Worm (Caenorhabditis elegans): ENCODE results near the gene nspc-18.

nspc-18 gene

DNA sequence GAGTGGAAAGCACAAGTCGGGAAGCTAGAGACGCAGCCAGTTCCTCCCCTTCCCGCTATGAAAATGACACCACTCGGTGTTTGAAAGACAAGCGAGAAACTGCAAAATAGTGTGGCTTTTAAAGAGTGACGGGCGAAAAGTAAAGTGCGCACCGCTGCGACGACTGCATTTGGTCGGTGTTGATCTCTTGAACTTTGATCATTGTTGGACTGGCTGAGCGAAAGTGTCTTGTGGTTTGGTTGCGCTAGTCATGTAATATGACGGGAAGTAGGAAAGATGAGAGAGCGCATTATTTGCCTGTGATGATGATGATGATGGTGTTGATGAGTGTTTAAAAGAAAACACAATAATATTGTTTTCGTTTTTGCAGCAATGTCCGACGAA, 32.8 kb upstream of the nspc-18 start:
- TF ChIP-seq nhr-28 (tag; optimal IDR thresholded peaks at IDR 0.05) (peak; percentile 23), sptf-1 (tag; optimal IDR thresholded peaks at IDR 0.05) (peak; percentile 30), snpc-4 (tag; optimal IDR thresholded peaks at IDR 0.05) (no peak), elt-3 (tag; optimal IDR thresholded peaks at IDR 0.05) (peak; percentile 93), unc-120 (tag; optimal IDR thresholded peaks at IDR 0.05; ENCODE audit: poor library complexity, severe bottlenecking) (peak; percentile 85), ces-1 (GFP tag; optimal IDR thresholded peaks at IDR 0.05) (peak; percentile 54), mep-1 (tag; optimal IDR thresholded peaks at IDR 0.05) (peak; percentile 45), M03D4.4 (tag; optimal IDR thresholded peaks at IDR 0.05) (no peak), nhr-237 (tag; optimal IDR thresholded peaks at IDR 0.05) (peak; percentile 95), drap-1 (GFP tag; optimal IDR thresholded peaks at IDR 0.05) (peak; percentile 29), blmp-1 (tag; optimal IDR thresholded peaks at IDR 0.05) (peak; percentile 74), pha-4 (tag; optimal IDR thresholded peaks at IDR 0.05) (peak; percentile 88), ham-2 (GFP tag; optimal IDR thresholded peaks at IDR 0.05) (peak; percentile 94), ceh-43 (GFP tag; optimal IDR thresholded peaks at IDR 0.05) (no peak), elt-1 (tag; optimal IDR thresholded peaks at IDR 0.05; ENCODE audit: borderline replicate concordance, insufficient read depth) (peak; percentile 56), tbx-8 (GFP tag; optimal IDR thresholded peaks at IDR 0.05) (no peak), hlh-1 (tag; optimal IDR thresholded peaks at IDR 0.05) (peak; percentile 62), unc-62 (GFP tag; optimal IDR thresholded peaks at IDR 0.05) (peak; percentile 93)

DNA sequence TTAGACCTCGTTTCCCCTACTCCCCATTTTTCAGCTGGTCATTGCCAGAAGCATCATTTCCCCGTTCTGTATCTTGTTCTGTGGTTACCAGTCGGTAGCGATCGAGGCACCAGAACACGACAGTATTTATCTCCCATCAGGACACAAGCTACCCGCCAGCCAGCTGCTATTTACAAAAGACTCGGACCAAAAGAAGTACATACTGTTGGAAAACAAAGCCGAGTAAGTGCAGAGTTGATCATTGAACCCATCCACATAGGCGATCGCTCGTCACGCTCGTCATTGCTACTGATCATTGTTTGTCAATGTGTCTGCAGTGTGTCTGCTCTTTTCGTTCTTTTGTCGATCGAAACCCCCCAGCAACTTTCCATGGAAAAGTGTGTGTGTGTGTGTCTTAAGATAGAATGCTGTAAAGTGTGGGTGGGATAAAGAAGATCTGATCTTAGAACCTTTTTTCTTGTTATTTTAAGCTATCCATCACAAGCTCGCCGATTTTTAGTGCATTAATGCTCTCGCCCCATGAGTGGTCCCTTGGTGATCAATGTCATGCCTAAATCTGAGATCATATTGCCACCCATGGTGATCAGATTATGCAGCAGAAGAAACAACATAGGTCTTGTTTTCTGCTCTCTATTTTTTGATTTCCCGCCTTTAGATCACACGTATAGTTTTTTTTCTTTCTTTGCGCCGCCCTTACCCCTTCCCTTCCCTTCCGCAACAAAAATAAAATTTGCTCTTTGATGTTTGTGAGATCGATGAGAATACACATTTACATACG, 32.2 kb upstream of the nspc-18 start:
- peak; percentile 52 for TF ChIP-seq pha-4 (tag; optimal IDR thresholded peaks at IDR 0.05)
- TF ChIP-seq ceh-43 (GFP tag; optimal IDR thresholded peaks at IDR 0.05) = no peak

DNA sequence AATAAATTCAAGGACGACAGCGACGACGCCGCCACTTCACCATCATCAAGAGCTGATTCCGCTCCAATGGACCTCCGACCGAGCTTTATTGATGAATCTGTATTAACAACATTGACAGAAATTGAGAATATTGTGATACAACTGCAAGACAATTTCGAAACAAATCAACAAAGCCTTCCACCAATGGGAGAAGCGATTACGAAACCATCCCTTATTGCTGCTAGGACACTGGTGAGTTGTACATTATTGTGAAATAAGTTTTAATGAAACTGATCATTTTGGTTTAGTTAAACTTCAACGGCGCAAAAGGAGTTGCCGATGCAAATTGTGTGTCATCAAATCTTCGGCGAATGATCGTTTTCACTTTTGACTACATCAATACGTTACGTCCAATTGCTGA, 31.6 kb upstream of the nspc-18 start:
- TF ChIP-seq blmp-1 (tag; optimal IDR thresholded peaks at IDR 0.05) (no peak), drap-1 (GFP tag; optimal IDR thresholded peaks at IDR 0.05) (no peak), nhr-237 (tag; optimal IDR thresholded peaks at IDR 0.05) (no peak), mep-1 (tag; optimal IDR thresholded peaks at IDR 0.05) (no peak), mab-5 (tag; optimal IDR thresholded peaks at IDR 0.05) (no peak), ham-2 (GFP tag; optimal IDR thresholded peaks at IDR 0.05) (no peak), ztf-11 (tag; optimal IDR thresholded peaks at IDR 0.05) (no peak), unc-62 (GFP tag; optimal IDR thresholded peaks at IDR 0.05) (no peak)

DNA sequence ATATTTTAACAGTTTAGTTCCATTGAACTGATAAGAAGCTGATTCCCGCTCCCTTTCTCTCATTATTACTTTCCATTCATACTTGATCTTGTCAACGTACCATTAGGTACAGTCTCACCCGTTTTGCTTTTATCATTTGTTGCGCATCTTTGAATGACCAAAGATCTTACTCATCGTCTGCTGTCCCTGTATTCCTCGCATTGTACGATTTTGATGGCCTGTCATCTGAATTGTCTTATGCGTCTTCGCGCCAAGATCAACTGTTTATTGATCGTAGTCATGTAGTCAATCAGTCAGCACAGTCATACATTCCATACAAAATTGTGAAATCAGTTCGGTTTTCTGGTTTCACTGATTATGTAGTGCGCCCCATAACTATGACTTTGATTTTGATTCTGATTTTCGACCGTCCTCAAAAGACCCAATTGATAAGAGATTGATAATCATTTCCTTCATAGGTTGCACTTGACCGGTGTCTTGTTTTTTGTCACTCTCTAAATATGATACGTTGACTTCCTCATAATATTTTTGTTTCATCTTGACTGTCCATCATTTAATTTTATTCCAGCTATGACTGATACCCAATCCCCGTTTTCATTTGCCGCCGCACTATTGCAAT, 30.6 kb upstream of the nspc-18 start, which contains the start of gene nhr-3:
Gene nhr-3 (plus strand): TSS at position 569 of the 619 bp plus-strand sequence.
- TF ChIP-seq unc-120 (tag; optimal IDR thresholded peaks at IDR 0.05; ENCODE audit: poor library complexity, severe bottlenecking) (no peak), tbx-8 (GFP tag; optimal IDR thresholded peaks at IDR 0.05) (no peak), nhr-2 (tag; optimal IDR thresholded peaks at IDR 0.05) (no peak), nhr-12 (tag; optimal IDR thresholded peaks at IDR 0.05) (no peak), blmp-1 (tag; optimal IDR thresholded peaks at IDR 0.05) (peak; percentile 36), snpc-4 (tag; optimal IDR thresholded peaks at IDR 0.05) (no peak), hlh-1 (tag; optimal IDR thresholded peaks at IDR 0.05) (no peak), nhr-237 (tag; optimal IDR thresholded peaks at IDR 0.05) (no peak), unc-62 (GFP tag; optimal IDR thresholded peaks at IDR 0.05) (peak; percentile 57), ceh-83 (GFP tag; optimal IDR thresholded peaks at IDR 0.05) (no peak), ceh-43 (GFP tag; optimal IDR thresholded peaks at IDR 0.05) (no peak), nhr-76 (tag; optimal IDR thresholded peaks at IDR 0.05) (no peak), lin-13 (tag; optimal IDR thresholded peaks at IDR 0.05) (no peak), lin-32 (GFP tag; optimal IDR thresholded peaks at IDR 0.05) (no peak), zip-8 (tag; optimal IDR thresholded peaks at IDR 0.05) (no peak), pha-4 (tag; optimal IDR thresholded peaks at IDR 0.05) (no peak), elt-1 (tag; optimal IDR thresholded peaks at IDR 0.05; ENCODE audit: borderline replicate concordance, insufficient read depth) (peak; percentile 82), mab-5 (tag; optimal IDR thresholded peaks at IDR 0.05) (no peak), elt-3 (tag; optimal IDR thresholded peaks at IDR 0.05) (peak; percentile 36), cnd-1 (tag; optimal IDR thresholded peaks at IDR 0.05) (no peak), ham-2 (GFP tag; optimal IDR thresholded peaks at IDR 0.05) (no peak), unc-39 (tag; optimal IDR thresholded peaks at IDR 0.05) (no peak), lsy-2 (tag; optimal IDR thresholded peaks at IDR 0.05) (no peak), sem-2 (GFP tag; optimal IDR thresholded peaks at IDR 0.05) (no peak), flh-1 (GFP tag; optimal IDR thresholded peaks at IDR 0.05) (no peak)

Measured in whole organism, mixed stage, embryonic.